Worm (Caenorhabditis elegans) whole organism, L1 larva: Measurements from ENCODE around the gene clec-83.

ENCODE experiments used
- blmp-1 ChIP-seq: fragments of 150-350 bp; optimal IDR thresholded peaks from 2 replicates; lab custom pipeline; 2014; ENCODE audit warnings: missing biosample characterization, missing genetic modification characterization
- ceh-82 ChIP-seq, 3 experiments: fragments of 150-350 bp in 1 of 3; sonication (generic microtip) in 2 of 3; optimal IDR thresholded peaks; 2 replicates each; lab custom pipeline; 2014 to 2017; ENCODE audit warnings: missing biosample characterization in 3 of 3, missing genetic modification characterization in 3 of 3
- ceh-88 ChIP-seq: fragments of 200-800 bp; sonication (Bioruptor generic); IDR thresholded peaks from 2 replicates; pipeline ENCODE4 v1.3.6; 2022; ENCODE audit warnings: missing genetic modification characterization, missing compliant biosample characterization
- elt-3 ChIP-seq, 6 experiments: fragments of 150-350 bp in 1 of 6; sonication (generic microtip); optimal IDR thresholded peaks; 2 replicates each; lab custom pipeline; 2017 to 2018; ENCODE audit warnings: missing biosample characterization in 6 of 6, missing genetic modification characterization in 6 of 6, inconsistent platforms in 1 of 6
- fkh-10 ChIP-seq: sonication (generic microtip); optimal IDR thresholded peaks from 2 replicates; lab custom pipeline; 2017; ENCODE audit warnings: missing biosample characterization, missing genetic modification reagents, missing genetic modification characterization
- fkh-8 ChIP-seq: sonication (generic microtip); optimal IDR thresholded peaks from 2 replicates; lab custom pipeline; 2016; ENCODE audit warnings: mild to moderate bottlenecking, missing genetic modification characterization, missing compliant biosample characterization
- jun-1 ChIP-seq: fragments of 150-350 bp; optimal IDR thresholded peaks from 2 replicates; lab custom pipeline; 2014; ENCODE audit warnings: missing biosample characterization, missing genetic modification reagents, missing genetic modification characterization
- lir-3 ChIP-seq: sonication (generic microtip); optimal IDR thresholded peaks from 2 replicates; lab custom pipeline; 2016; ENCODE audit warnings: mild to moderate bottlenecking, missing genetic modification characterization, moderate library complexity, missing compliant biosample characterization; ENCODE audit not compliant: poor library complexity
- lsy-2 ChIP-seq, 2 experiments: fragments of 150-350 bp; optimal IDR thresholded peaks; 2 replicates each; lab custom pipeline; 2014; ENCODE audit warnings: missing biosample characterization in 2 of 2, missing genetic modification characterization in 2 of 2
- nhr-76 ChIP-seq: sonication (generic microtip); optimal IDR thresholded peaks from 2 replicates; lab custom pipeline; 2017; ENCODE audit warnings: missing biosample characterization, missing genetic modification characterization
- nhr-85 ChIP-seq: sonication (generic microtip); peaks from one replicate; lab custom pipeline; 2016; ENCODE audit warnings: missing genetic modification characterization, inconsistent platforms, missing compliant biosample characterization
- pqm-1 ChIP-seq: sonication (generic microtip); optimal IDR thresholded peaks from 3 replicates; lab custom pipeline; 2017; ENCODE audit warnings: missing biosample characterization, missing genetic modification characterization
- sptf-1 ChIP-seq: fragments of 150-350 bp; optimal IDR thresholded peaks from 2 replicates; lab custom pipeline; 2014; ENCODE audit warnings: missing biosample characterization, missing genetic modification characterization
- tbx-2 ChIP-seq: sonication (generic microtip); optimal IDR thresholded peaks from 2 replicates; lab custom pipeline; 2016; ENCODE audit warnings: missing genetic modification characterization, missing compliant biosample characterization

ce11 chrIV:2842162-2842561, 890 bp upstream of the clec-83 start, which contains the start of gene clec-84:
- TF ChIP-seq lir-3 (tag; lab: Kevin White, UChicago) = no peak
- no peak for TF ChIP-seq blmp-1
- no peak for TF ChIP-seq nhr-76 (tag; lab: Kevin White, UChicago)
- no peak for TF ChIP-seq tbx-2 (tag; lab: Kevin White, UChicago)
- no peak for TF ChIP-seq pqm-1 (tag; lab: Kevin White, UChicago)
- TF ChIP-seq sptf-1 (tag; lab: Kevin White, UChicago) = no peak
- no peak for TF ChIP-seq fkh-8 (tag; lab: Kevin White, UChicago)
- no peak for TF ChIP-seq jun-1 (tag; lab: Kevin White, UChicago)
- TF ChIP-seq lsy-2 (tag; optimal IDR thresholded peaks at IDR 0.05; lab: Kevin White, UChicago) = no peak
- TF ChIP-seq fkh-10 (GFP tag; lab: Kevin White, UChicago) = no peak
- TF ChIP-seq ceh-88 = no peak
- TF ChIP-seq nhr-85 (tag; lab: Kevin White, UChicago) = no peak
- TF ChIP-seq ceh-82 (tag; optimal IDR thresholded peaks at IDR 0.05; lab: Kevin White, UChicago) = no peak
- TF ChIP-seq elt-3 (tag; optimal IDR thresholded peaks at IDR 0.05; lab: Kevin White, UChicago) = no peak
